Worm (Caenorhabditis elegans): ENCODE data around the gene sri-9.

ce11 chrV:17013232-17013631, 12.0 kb downstream of the sri-9 start, which contains the start of gene clec-241:
- TF ChIP-seq ZK185.1 (tag; optimal IDR thresholded peaks at IDR 0.05; ENCODE audit: poor library complexity, severe bottlenecking) (no peak), die-1 (tag; optimal IDR thresholded peaks at IDR 0.05) (no peak), nhr-90 (tag; optimal IDR thresholded peaks at IDR 0.05) (no peak), ama-1 (optimal IDR thresholded peaks at IDR 0.05) (no peak), ama-1 (GFP tag; optimal IDR thresholded peaks at IDR 0.05) (no peak), unc-130 (GFP tag; optimal IDR thresholded peaks at IDR 0.05) (no peak), ztf-6 (GFP tag; IDR thresholded peaks at IDR 0.05) (no peak)
